Worm (Caenorhabditis elegans): ENCODE results near the gene C54F6.6.

ce11 chrV:7527153-7527552 is 3.7 kb downstream of the C54F6.6 start, which contains the start of gene C54F6.17:
- TF ChIP-seq nhr-25 (tag; optimal IDR thresholded peaks at IDR 0.05; ENCODE audit: borderline replicate concordance, insufficient read depth): no peak
- TF ChIP-seq snpc-1.2 (GFP tag; IDR thresholded peaks at IDR 0.05): no peak
- no peak for TF ChIP-seq nhr-77 (tag; optimal IDR thresholded peaks at IDR 0.05)
